Fruit fly (Drosophila melanogaster): Measurements from ENCODE around the gene mrt.

DNA sequence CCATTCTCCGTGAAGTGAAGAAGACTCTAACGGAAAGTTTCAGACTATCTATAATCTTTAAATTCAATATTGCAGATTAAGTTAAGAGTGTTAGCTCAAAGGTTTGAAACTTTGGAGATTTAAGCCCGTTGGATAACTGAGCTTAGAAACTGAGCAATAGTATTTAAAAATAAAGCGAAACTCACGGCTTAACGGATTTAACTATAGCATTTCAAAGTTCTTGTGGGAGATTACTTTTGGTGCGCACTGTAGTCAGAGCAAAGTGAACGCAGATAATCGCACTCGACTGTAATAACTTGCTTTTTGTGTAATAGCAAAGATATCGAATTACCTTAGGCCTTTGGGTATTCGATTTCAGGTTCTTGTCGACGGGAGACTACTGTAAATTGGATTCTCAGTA is at the start of gene mrt:
- peak; percentile 32 for TF ChIP-seq CG9139 (GFP tag; optimal IDR thresholded peaks at IDR 0.05)
- TF ChIP-seq pdm3 (GFP tag; optimal IDR thresholded peaks at IDR 0.05): peak; percentile 70
- peak; percentile 65 for TF ChIP-seq Hr39 (GFP tag; optimal IDR thresholded peaks at IDR 0.05)
- peak; percentile 53 for TF ChIP-seq Sox102F (GFP tag; optimal IDR thresholded peaks at IDR 0.05)
- TF ChIP-seq Gug (GFP tag; IDR thresholded peaks at IDR 0.05): peak; percentile 36; the same call in 1 of the 2 replicates
- TF ChIP-seq net (GFP tag; optimal IDR thresholded peaks at IDR 0.05): peak; percentile 51
- peak; percentile 31 for TF ChIP-seq dsx (GFP tag; optimal IDR thresholded peaks at IDR 0.05; ENCODE audit: poor library complexity, severe bottlenecking)
- TF ChIP-seq CG4318 (GFP tag; optimal IDR thresholded peaks at IDR 0.05): peak; percentile 52
